Comparison of ENCODE assay signal across 3 worm cellular contexts in genomic region chrIV:12594574-12594973, ce11.
A peak's percentile ranks its signal among the peaks of the same experiment; 100 is the strongest.
TF ChIP-seq lines count a peak whose summit lies in the region.

No protein-coding gene starts in this region.

TF ChIP-seq in whole organism, L1 larva, 84 proteins besides CTCF, POLR2A, EP300 and RAD21 (continued from another document and continues in another):
- TF ChIP-seq sox-4 (tag; optimal IDR thresholded peaks at IDR 0.05; lab: Kevin White, UChicago) (peak; percentile 56), aly-2 (tag; optimal IDR thresholded peaks at IDR 0.05; lab: Kevin White, UChicago) (peak; percentile 40), irx-1 (tag; optimal IDR thresholded peaks at IDR 0.05; lab: Kevin White, UChicago) (peak; percentile 75), egl-13 (tag; optimal IDR thresholded peaks at IDR 0.05; lab: Kevin White, UChicago) (peak; percentile 73), vab-15 (tag; optimal IDR thresholded peaks at IDR 0.05; lab: Kevin White, UChicago) (peak; percentile 59), efl-3 (GFP tag; optimal IDR thresholded peaks at IDR 0.05; lab: Kevin White, UChicago) (no peak), fkh-10 (GFP tag; optimal IDR thresholded peaks at IDR 0.05; lab: Kevin White, UChicago) (peak; percentile 33), ztf-11 (tag; optimal IDR thresholded peaks at IDR 0.05; lab: Kevin White, UChicago) (peak in 1 of 2 experiments; percentile 40), unc-98 (GFP tag; IDR thresholded peaks at IDR 0.05; lab: Robert Waterston, UW) (peak; percentile 70), pax-3 (tag; optimal IDR thresholded peaks at IDR 0.05; lab: Kevin White, UChicago) (peak; percentile 33), fos-1 (tag; optimal IDR thresholded peaks at IDR 0.05; lab: Kevin White, UChicago) (peak; percentile 61), snpc-4 (tag; optimal IDR thresholded peaks at IDR 0.05; lab: Kevin White, UChicago) (peak; percentile 42), ceh-63 (GFP tag; optimal IDR thresholded peaks at IDR 0.05; lab: Kevin White, UChicago) (peak; percentile 1), efl-1 (optimal IDR thresholded peaks at IDR 0.05; lab: Kevin White, UChicago) (peak; percentile 71 to 73), efl-1 (GFP tag; optimal IDR thresholded peaks at IDR 0.05 in 1 of 2; lab: Kevin White, UChicago) (peak; percentile 59 to 96), unc-86 (tag; optimal IDR thresholded peaks at IDR 0.05; lab: Kevin White, UChicago) (peak; percentile 76), unc-62 (GFP tag; optimal IDR thresholded peaks at IDR 0.05; lab: Kevin White, UChicago) (no peak), nhr-71 (tag; optimal IDR thresholded peaks at IDR 0.05; lab: Kevin White, UChicago) (peak; percentile 89), ceh-82 (tag; optimal IDR thresholded peaks at IDR 0.05; lab: Kevin White, UChicago) (peak; percentile 41 to 84 (median 68)), nhr-85 (tag; lab: Kevin White, UChicago) (no peak), nhr-237 (tag; optimal IDR thresholded peaks at IDR 0.05; lab: Kevin White, UChicago) (no peak), ces-1 (GFP tag; optimal IDR thresholded peaks at IDR 0.05; lab: Kevin White, UChicago) (no peak), unc-30 (tag; optimal IDR thresholded peaks at IDR 0.05; lab: Kevin White, UChicago) (no peak), zip-4 (GFP tag; optimal IDR thresholded peaks at IDR 0.05; lab: Kevin White, UChicago) (peak; percentile 13), nhr-19 (GFP tag; conservative IDR thresholded peaks at IDR 0.05; lab: Robert Waterston, UW) (peak; percentile 82), lin-15B (tag; optimal IDR thresholded peaks at IDR 0.05; lab: Kevin White, UChicago) (no peak), lin-39 (tag; optimal IDR thresholded peaks at IDR 0.05; lab: Kevin White, UChicago) (no peak), mef-2 (tag; optimal IDR thresholded peaks at IDR 0.05; lab: Kevin White, UChicago) (peak; percentile 52), blmp-1 (tag; optimal IDR thresholded peaks at IDR 0.05; lab: Kevin White, UChicago) (no peak), egl-27 (tag; optimal IDR thresholded peaks at IDR 0.05; lab: Kevin White, UChicago) (no peak), aha-1 (tag; optimal IDR thresholded peaks at IDR 0.05; lab: Kevin White, UChicago) (no peak), Y116A8C.19 (tag; optimal IDR thresholded peaks at IDR 0.05; lab: Kevin White, UChicago; ENCODE audit: borderline replicate concordance) (no peak), fkh-8 (tag; optimal IDR thresholded peaks at IDR 0.05; lab: Kevin White, UChicago) (peak; percentile 80), tbx-2 (tag; optimal IDR thresholded peaks at IDR 0.05; lab: Kevin White, UChicago) (peak; percentile 83), nhr-90 (tag; optimal IDR thresholded peaks at IDR 0.05; lab: Kevin White, UChicago; ENCODE audit: poor library complexity) (peak; percentile 70), lsy-2 (tag; optimal IDR thresholded peaks at IDR 0.05; lab: Kevin White, UChicago) (peak; percentile 74), skn-1 (tag; optimal IDR thresholded peaks at IDR 0.05; lab: Kevin White, UChicago) (peak; percentile 72), pag-3 (tag; optimal IDR thresholded peaks at IDR 0.05; lab: Kevin White, UChicago; ENCODE audit: borderline replicate concordance, insufficient read depth) (no peak), nhr-77 (tag; optimal IDR thresholded peaks at IDR 0.05; lab: Kevin White, UChicago) (peak; percentile 22), ceh-90 (tag; optimal IDR thresholded peaks at IDR 0.05; lab: Kevin White, UChicago) (no peak), sup-37 (GFP tag; optimal IDR thresholded peaks at IDR 0.05; lab: Kevin White, UChicago) (peak; percentile 23), unc-130 (tag; optimal IDR thresholded peaks at IDR 0.05; lab: Kevin White, UChicago) (no peak), mdl-1 (tag; optimal IDR thresholded peaks at IDR 0.05; lab: Kevin White, UChicago) (peak in 1 of 2 experiments; percentile 83), lin-13 (GFP tag; optimal IDR thresholded peaks at IDR 0.05; lab: Kevin White, UChicago) (peak; percentile 21)

TF ChIP-seq in whole organism, L3 larva, 47 proteins besides CTCF, POLR2A, EP300 and RAD21 (continued from another document):
- TF ChIP-seq nhr-67 (tag; optimal IDR thresholded peaks at IDR 0.05; lab: Kevin White, UChicago) (no peak), skn-1 (tag; optimal IDR thresholded peaks at IDR 0.05; lab: Kevin White, UChicago) (peak; percentile 7), lin-15B (tag; optimal IDR thresholded peaks at IDR 0.05; lab: Kevin White, UChicago) (peak; percentile 46), nhr-12 (tag; optimal IDR thresholded peaks at IDR 0.05; lab: Kevin White, UChicago) (no peak), nhr-43 (tag; optimal IDR thresholded peaks at IDR 0.05; lab: Kevin White, UChicago; ENCODE audit: poor library complexity, severe bottlenecking) (no peak), lsy-12 (tag; optimal IDR thresholded peaks at IDR 0.05; lab: Kevin White, UChicago) (peak; percentile 53), mml-1 (tag; optimal IDR thresholded peaks at IDR 0.05; lab: Kevin White, UChicago) (no peak), sea-2 (GFP tag; optimal IDR thresholded peaks at IDR 0.05; lab: Kevin White, UChicago) (no peak), aly-2 (tag; optimal IDR thresholded peaks at IDR 0.05; lab: Kevin White, UChicago) (no peak), pqm-1 (tag; optimal IDR thresholded peaks at IDR 0.05; lab: Kevin White, UChicago) (peak; percentile 26), eor-1 (tag; optimal IDR thresholded peaks at IDR 0.05; lab: Kevin White, UChicago) (no peak), ztf-11 (tag; optimal IDR thresholded peaks at IDR 0.05; lab: Kevin White, UChicago) (no peak), nhr-11 (tag; optimal IDR thresholded peaks at IDR 0.05; lab: Kevin White, UChicago) (no peak), fos-1 (tag; optimal IDR thresholded peaks at IDR 0.05; lab: Kevin White, UChicago) (no peak), zag-1 (tag; optimal IDR thresholded peaks at IDR 0.05; lab: Kevin White, UChicago) (no peak), ceh-82 (tag; optimal IDR thresholded peaks at IDR 0.05; lab: Kevin White, UChicago) (no peak), ceh-28 (tag; optimal IDR thresholded peaks at IDR 0.05; lab: Kevin White, UChicago) (no peak), pha-4 (tag; optimal IDR thresholded peaks at IDR 0.05; lab: Kevin White, UChicago) (peak; percentile 73), elt-2 (tag; optimal IDR thresholded peaks at IDR 0.05; lab: Kevin White, UChicago) (peak; percentile 62), nfya-1 (tag; optimal IDR thresholded peaks at IDR 0.05; lab: Kevin White, UChicago; ENCODE audit: insufficient read depth) (peak; percentile 83), unc-39 (tag; optimal IDR thresholded peaks at IDR 0.05; lab: Kevin White, UChicago) (no peak), daf-12 (tag; optimal IDR thresholded peaks at IDR 0.05; lab: Kevin White, UChicago) (no peak), mdl-1 (tag; optimal IDR thresholded peaks at IDR 0.05; lab: Kevin White, UChicago) (no peak), ceh-9 (tag; optimal IDR thresholded peaks at IDR 0.05; lab: Kevin White, UChicago) (no peak), ama-1 (optimal IDR thresholded peaks at IDR 0.05; lab: Kevin White, UChicago) (no peak), ceh-16 (tag; optimal IDR thresholded peaks at IDR 0.05; lab: Kevin White, UChicago) (no peak), nhr-76 (tag; optimal IDR thresholded peaks at IDR 0.05; lab: Kevin White, UChicago) (no peak)

TF ChIP-seq in whole organism, young adult, 124 proteins besides CTCF, POLR2A, EP300 and RAD21 (continued from another document and continues in another):
- TF ChIP-seq B0035.1 (tag; optimal IDR thresholded peaks at IDR 0.05; lab: Kevin White, UChicago), result peak; percentile 42
- no peak for TF ChIP-seq madf-8 (GFP tag; conservative IDR thresholded peaks at IDR 0.05; lab: Robert Waterston, UW)
- peak; percentile 45 for TF ChIP-seq D2030.7 (GFP tag; IDR thresholded peaks at IDR 0.05; lab: Robert Waterston, UW)
- peak; percentile 17 for TF ChIP-seq nhr-27 (tag; optimal IDR thresholded peaks at IDR 0.05; lab: Kevin White, UChicago)
- no peak for TF ChIP-seq tlf-1 (GFP tag; optimal IDR thresholded peaks at IDR 0.05; lab: Kevin White, UChicago)
- TF ChIP-seq ceh-58 (GFP tag; IDR thresholded peaks at IDR 0.05; lab: Robert Waterston, UW), result no peak
- no peak for TF ChIP-seq unc-62 (GFP tag; optimal IDR thresholded peaks at IDR 0.05; lab: Kevin White, UChicago)
- TF ChIP-seq egrh-3 (GFP tag; IDR thresholded peaks at IDR 0.05; lab: Robert Waterston, UW), result peak; percentile 76
- TF ChIP-seq rcor-1 (GFP tag; IDR thresholded peaks at IDR 0.05; lab: Robert Waterston, UW), result 0 out of 2 replicates have a peak, but pooled peaks have one; percentile 20
- 0 out of 2 replicates have a peak, but pooled peaks have one; percentile 59 for TF ChIP-seq aptf-2 (GFP tag; conservative IDR thresholded peaks at IDR 0.05; lab: Robert Waterston, UW)
- TF ChIP-seq zfh-2 (GFP tag; conservative IDR thresholded peaks at IDR 0.05; lab: Robert Waterston, UW), result peak; percentile 71
- TF ChIP-seq cebp-2 (GFP tag; IDR thresholded peaks at IDR 0.05; lab: Robert Waterston, UW), result peak; percentile 45; the same call in 1 of the 2 replicates
- peak; percentile 11 for TF ChIP-seq mel-28 (tag; optimal IDR thresholded peaks at IDR 0.05; lab: Kevin White, UChicago; ENCODE audit: borderline replicate concordance)
- no peak for TF ChIP-seq hlh-26 (GFP tag; conservative IDR thresholded peaks at IDR 0.05; lab: Robert Waterston, UW)
- TF ChIP-seq nfya-1 (tag; optimal IDR thresholded peaks at IDR 0.05; lab: Kevin White, UChicago; ENCODE audit: borderline replicate concordance, insufficient read depth), result no peak
- TF ChIP-seq ztf-26 (tag; optimal IDR thresholded peaks at IDR 0.05; lab: Kevin White, UChicago), result peak; percentile 59
- peak; percentile 68 to 84 for TF ChIP-seq rec-8 (tag; optimal IDR thresholded peaks at IDR 0.05; lab: Kevin White, UChicago)
- TF ChIP-seq attf-3 (GFP tag; conservative IDR thresholded peaks at IDR 0.05; lab: Robert Waterston, UW), result peak; percentile 66
- TF ChIP-seq nfya-2 (GFP tag; IDR thresholded peaks at IDR 0.05; lab: Robert Waterston, UW), result no peak
- no peak for TF ChIP-seq egl-18 (GFP tag; IDR thresholded peaks at IDR 0.05; lab: Robert Waterston, UW)
- peak; percentile 72; the same call in 1 of the 2 replicates for TF ChIP-seq K11D2.4 (GFP tag; IDR thresholded peaks at IDR 0.05; lab: Robert Waterston, UW)
- TF ChIP-seq mcd-1 (GFP tag; IDR thresholded peaks at IDR 0.05; lab: Robert Waterston, UW), result peak; percentile 76
- peak; percentile 64; the same call in 1 of the 2 replicates for TF ChIP-seq Y53G8AR.9 (GFP tag; conservative IDR thresholded peaks at IDR 0.05; lab: Robert Waterston, UW)
- no peak for TF ChIP-seq F22D6.2 (tag; optimal IDR thresholded peaks at IDR 0.05; lab: Kevin White, UChicago)
- no peak for TF ChIP-seq sdz-38 (tag; optimal IDR thresholded peaks at IDR 0.05; lab: Kevin White, UChicago)
- no peak for TF ChIP-seq fkh-3 (tag; optimal IDR thresholded peaks at IDR 0.05; lab: Kevin White, UChicago)
- no peak for TF ChIP-seq Y79H2A.3 (GFP tag; conservative IDR thresholded peaks at IDR 0.05; lab: Robert Waterston, UW)
- TF ChIP-seq madf-10 (tag; optimal IDR thresholded peaks at IDR 0.05; lab: Kevin White, UChicago), result peak; percentile 81
- 0 out of 2 replicates have a peak, but pooled peaks have one; percentile 35 for TF ChIP-seq C06A6.2 (GFP tag; conservative IDR thresholded peaks at IDR 0.05; lab: Robert Waterston, UW)
- TF ChIP-seq lsy-27 (tag; optimal IDR thresholded peaks at IDR 0.05; lab: Kevin White, UChicago; ENCODE audit: borderline replicate concordance, insufficient read depth), result no peak
- no peak for TF ChIP-seq ama-1 (optimal IDR thresholded peaks at IDR 0.05; lab: Kevin White, UChicago)
- peak; percentile 68 to 88 for TF ChIP-seq ama-1 (GFP tag; optimal IDR thresholded peaks at IDR 0.05; lab: Kevin White, UChicago)
- no peak for TF ChIP-seq hrde-1 (tag; optimal IDR thresholded peaks at IDR 0.05; lab: Kevin White, UChicago; ENCODE audit: borderline replicate concordance)
- TF ChIP-seq lin-26 (GFP tag; IDR thresholded peaks at IDR 0.05; lab: Robert Waterston, UW), result peak; percentile 89
- no peak for TF ChIP-seq bed-2 (GFP tag; IDR thresholded peaks at IDR 0.05; lab: Robert Waterston, UW)
- TF ChIP-seq dpl-1 (GFP tag; optimal IDR thresholded peaks at IDR 0.05; lab: Kevin White, UChicago), result no peak
- peak; percentile 78 for TF ChIP-seq snpc-4 (GFP tag; optimal IDR thresholded peaks at IDR 0.05; lab: Kevin White, UChicago)
- TF ChIP-seq snpc-4 (tag; optimal IDR thresholded peaks at IDR 0.05; lab: Kevin White, UChicago), result peak in 3 of 4 experiments; percentile 53 to 84 (median 84)
- peak; percentile 47 for TF ChIP-seq ceh-27 (GFP tag; optimal IDR thresholded peaks at IDR 0.05; lab: Kevin White, UChicago)
- no peak for TF ChIP-seq sea-2 (GFP tag; IDR thresholded peaks at IDR 0.05; lab: Robert Waterston, UW)
- TF ChIP-seq T07F8.4 (tag; optimal IDR thresholded peaks at IDR 0.05; lab: Kevin White, UChicago), result peak; percentile 77
- peak; percentile 77 for TF ChIP-seq Y95B8A.8 (GFP tag; IDR thresholded peaks at IDR 0.05; lab: Robert Waterston, UW)
- TF ChIP-seq Y67H2A.10 (GFP tag; conservative IDR thresholded peaks at IDR 0.05; lab: Robert Waterston, UW), result no peak
- TF ChIP-seq snpc-1.1 (tag; optimal IDR thresholded peaks at IDR 0.05; lab: Kevin White, UChicago; ENCODE audit: insufficient read depth), result no peak
- peak; percentile 13 to 44 for TF ChIP-seq let-607 (tag; optimal IDR thresholded peaks at IDR 0.05; lab: Kevin White, UChicago)
- peak; percentile 18 for TF ChIP-seq repo-1 (tag; optimal IDR thresholded peaks at IDR 0.05; lab: Kevin White, UChicago)
- TF ChIP-seq nhr-80 (tag; optimal IDR thresholded peaks at IDR 0.05; lab: Kevin White, UChicago), result peak; percentile 55
- no peak for TF ChIP-seq T26A5.8 (tag; optimal IDR thresholded peaks at IDR 0.05; lab: Kevin White, UChicago)
- TF ChIP-seq egl-44 (GFP tag; IDR thresholded peaks at IDR 0.05; lab: Robert Waterston, UW), result peak; percentile 70; the same call in 1 of the 2 replicates
- peak; percentile 64 for TF ChIP-seq lin-54 (GFP tag; optimal IDR thresholded peaks at IDR 0.05; lab: Kevin White, UChicago)
- TF ChIP-seq snpc-1.3 (tag; optimal IDR thresholded peaks at IDR 0.05; lab: Kevin White, UChicago; ENCODE audit: insufficient read depth), result no peak
- peak; percentile 81 for TF ChIP-seq him-1 (tag; optimal IDR thresholded peaks at IDR 0.05; lab: Kevin White, UChicago)
- peak; percentile 71 for TF ChIP-seq B0336.3 (GFP tag; IDR thresholded peaks at IDR 0.05; lab: Robert Waterston, UW)
- 0 out of 2 replicates have a peak, but pooled peaks have one; percentile 37 for TF ChIP-seq ceh-40 (GFP tag; IDR thresholded peaks at IDR 0.05; lab: Robert Waterston, UW)
- TF ChIP-seq ets-4 (GFP tag; optimal IDR thresholded peaks at IDR 0.05; lab: Kevin White, UChicago), result no peak
- no peak for TF ChIP-seq F37B4.10 (GFP tag; IDR thresholded peaks at IDR 0.05; lab: Robert Waterston, UW)
- TF ChIP-seq rpc-1 (optimal IDR thresholded peaks at IDR 0.05; lab: Kevin White, UChicago), result peak; percentile 84
- TF ChIP-seq rpc-1 (tag; optimal IDR thresholded peaks at IDR 0.05; lab: Kevin White, UChicago), result peak; percentile 90
- TF ChIP-seq F57C9.4 (tag; optimal IDR thresholded peaks at IDR 0.05; lab: Kevin White, UChicago), result no peak
- no peak for TF ChIP-seq F10E7.11 (tag; optimal IDR thresholded peaks at IDR 0.05; lab: Kevin White, UChicago)
- no peak for TF ChIP-seq ccch-3 (GFP tag; optimal IDR thresholded peaks at IDR 0.05; lab: Kevin White, UChicago)
- no peak for TF ChIP-seq nhr-120 (GFP tag; IDR thresholded peaks at IDR 0.05; lab: Robert Waterston, UW)
- no peak for TF ChIP-seq bed-1 (GFP tag; IDR thresholded peaks at IDR 0.05; lab: Robert Waterston, UW)
- TF ChIP-seq sptf-2 (GFP tag; optimal IDR thresholded peaks at IDR 0.05; lab: Kevin White, UChicago), result no peak
- TF ChIP-seq aptf-3 (GFP tag; IDR thresholded peaks at IDR 0.05; lab: Robert Waterston, UW), result no peak
- peak; percentile 4 for TF ChIP-seq gei-17 (GFP tag; optimal IDR thresholded peaks at IDR 0.05; lab: Kevin White, UChicago)
- TF ChIP-seq dox-1 (GFP tag; IDR thresholded peaks at IDR 0.05; lab: Robert Waterston, UW), result peak; percentile 86
- no peak; the same call in 1 of the 2 replicates for TF ChIP-seq F33H1.4 (GFP tag; IDR thresholded peaks at IDR 0.05; lab: Robert Waterston, UW)
- peak; percentile 90; the same call in 1 of the 2 replicates for TF ChIP-seq ztf-25 (GFP tag; IDR thresholded peaks at IDR 0.05; lab: Robert Waterston, UW)
